Fruit fly (Drosophila melanogaster): ENCODE data around the gene CG14089.

DNA sequence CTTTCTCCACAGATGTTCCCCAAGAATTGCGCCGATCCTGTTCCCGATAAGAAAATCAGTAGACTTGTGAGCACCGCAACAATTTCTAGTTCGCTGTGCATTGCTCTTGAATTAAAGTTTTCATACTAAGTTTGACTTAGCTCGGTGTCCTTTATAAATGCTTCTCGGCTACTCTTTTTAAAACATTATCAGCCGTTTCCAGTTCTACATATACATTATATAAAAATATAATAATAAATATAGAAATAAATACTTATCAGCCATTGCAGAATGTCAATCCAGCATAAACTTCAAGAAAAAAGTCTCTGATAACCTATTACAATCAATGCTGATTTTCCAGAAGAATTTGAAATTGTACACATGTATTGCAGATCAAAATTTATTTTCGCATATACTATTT is 10.1 kb downstream of the CG14089 start, which contains the start of gene CG14088:
- TF ChIP-seq Dll (optimal IDR thresholded peaks at IDR 0.05) (no peak), psq (optimal IDR thresholded peaks at IDR 0.05) (no peak)
